ENCODE assay signal across 1 fruit fly cellular context in genomic region chr3L:11992960-11993359, dm6.
TF ChIP-seq lines count a peak whose summit lies in the region.

TSS of gene viaf (minus strand) at chr3L:11993179.

TF ChIP-seq in whole organism, embryonic, 481 proteins besides CTCF, POLR2A, EP300 and RAD21 (continued from another document):
- TF ChIP-seq pan (optimal IDR thresholded peaks at IDR 0.05; lab: Kevin White, UChicago) (no peak), pan (GFP tag; optimal IDR thresholded peaks at IDR 0.05 in 1 of 2, IDR thresholded peaks at IDR 0.05 in 1 of 2) (peak in 1 of 2 experiments; percentile 42), CG3847 (GFP tag; IDR thresholded peaks at IDR 0.05; lab: Robert Waterston, UW) (0 out of 2 replicates have a peak, but pooled peaks have one; percentile 29), Bgb (GFP tag; IDR thresholded peaks at IDR 0.05; lab: Robert Waterston, UW; ENCODE audit: partially characterized antibody) (peak; percentile 96), Stat92E (GFP tag; optimal IDR thresholded peaks at IDR 0.05; lab: Kevin White, UChicago) (no peak), CG11456 (GFP tag; IDR thresholded peaks at IDR 0.05; lab: Robert Waterston, UW) (peak; percentile 62; the same call in 1 of the 3 replicates), kni (GFP tag; optimal IDR thresholded peaks at IDR 0.05; lab: Kevin White, UChicago) (no peak), zfh1 (GFP tag; IDR thresholded peaks at IDR 0.05; lab: Robert Waterston, UW) (peak; percentile 61; the same call in 1 of the 3 replicates)
